Worm (Caenorhabditis elegans) whole organism, young adult: ENCODE results near the gene H03G16.1.

ENCODE experiments used
- C17E4.6 ChIP-seq: fragments of 200-800 bp; sonication (Bioruptor generic); IDR thresholded peaks from 2 replicates; pipeline ENCODE4 v1.3.6; 2022; ENCODE audit warnings: missing genetic modification reagents, missing genetic modification characterization, missing compliant biosample characterization
- F22D6.2 ChIP-seq: sonication (generic microtip); optimal IDR thresholded peaks from 2 replicates; lab custom pipeline; 2016; ENCODE audit warnings: mild to moderate bottlenecking, missing genetic modification characterization, missing compliant biosample characterization
- F23B12.7 ChIP-seq: sonication (generic microtip); optimal IDR thresholded peaks from 2 replicates; lab custom pipeline; 2017; ENCODE audit warnings: missing genetic modification characterization, mild to moderate bottlenecking, missing compliant biosample characterization, antibody characterized with exemption, moderate library complexity; ENCODE audit not compliant: insufficient read depth
- F52B5.7 ChIP-seq: sonication (generic microtip); optimal IDR thresholded peaks from 2 replicates; lab custom pipeline; 2016; ENCODE audit warnings: mild to moderate bottlenecking, missing genetic modification characterization, missing compliant biosample characterization
- F55B11.4 ChIP-seq: sonication (generic microtip); optimal IDR thresholded peaks from 2 replicates; lab custom pipeline; 2016; ENCODE audit warnings: missing compliant biosample characterization, missing genetic modification characterization, borderline replicate concordance; ENCODE audit not compliant: insufficient read depth
- F57A8.1 ChIP-seq: fragments of 200-800 bp; sonication (Bioruptor generic); optimal IDR thresholded peaks from 2 replicates; lab custom pipeline; 2018; ENCODE audit warnings: mild to moderate bottlenecking, missing genetic modification characterization, moderate library complexity, missing compliant biosample characterization
- K12H6.12 ChIP-seq: fragments of 200-800 bp; sonication (Bioruptor generic); optimal IDR thresholded peaks from 2 replicates; lab custom pipeline; 2018; ENCODE audit warnings: mild to moderate bottlenecking, missing genetic modification characterization, missing compliant biosample characterization
- T07F8.4 ChIP-seq: sonication (generic microtip); optimal IDR thresholded peaks from 2 replicates; lab custom pipeline; 2016; ENCODE audit warnings: mild to moderate bottlenecking, missing genetic modification characterization, moderate library complexity, missing compliant biosample characterization
- aptf-3 ChIP-seq: fragments of 200-800 bp; sonication (Bioruptor generic); IDR thresholded peaks from 2 replicates; pipeline ENCODE4 v1.3.6; 2022; ENCODE audit warnings: missing genetic modification characterization, missing compliant biosample characterization
- athp-1 ChIP-seq: sonication (generic microtip); optimal IDR thresholded peaks from 2 replicates; lab custom pipeline; 2017; ENCODE audit warnings: mild to moderate bottlenecking, missing genetic modification characterization, missing compliant biosample characterization
- attf-5 ChIP-seq: fragments of 200-800 bp; sonication (Bioruptor generic); optimal IDR thresholded peaks from 2 replicates; lab custom pipeline; 2018; ENCODE audit warnings: mild to moderate bottlenecking, missing genetic modification characterization, missing compliant biosample characterization
- cebp-1 ChIP-seq, 2 experiments: fragments of 200-800 bp in 1 of 2; sonication (Bioruptor generic) in 1 of 2; sonication (generic microtip) in 1 of 2; IDR thresholded peaks in 1 of 2; optimal IDR thresholded peaks in 1 of 2; 2 replicates each; pipeline versions ENCODE4 v1.3.6 to Lab custom; 2017 to 2022; ENCODE audit warnings: missing compliant biosample characterization in 2 of 2, missing genetic modification characterization in 2 of 2, mild to moderate bottlenecking in 1 of 2, missing genetic modification reagents in 1 of 2, moderate library complexity in 1 of 2
- cebp-2 ChIP-seq: fragments of 200-800 bp; sonication (Bioruptor generic); IDR thresholded peaks from 2 replicates; pipeline ENCODE4 v1.3.6; 2022; ENCODE audit warnings: missing genetic modification characterization, missing compliant biosample characterization
- ceh-91 ChIP-seq: fragments of 200-800 bp; sonication (Bioruptor generic); IDR thresholded peaks from 2 replicates; pipeline ENCODE4 v1.3.6; 2022; ENCODE audit warnings: missing genetic modification reagents, missing genetic modification characterization, missing compliant biosample characterization
- efl-1 ChIP-seq: fragments of 150-350 bp; optimal IDR thresholded peaks from 2 replicates; lab custom pipeline; 2014; ENCODE audit warnings: missing biosample characterization, missing genetic modification reagents, missing genetic modification characterization
- ets-4 ChIP-seq: fragments of 200-800 bp; sonication (Bioruptor generic); optimal IDR thresholded peaks from 2 replicates; lab custom pipeline; 2018; ENCODE audit warnings: mild to moderate bottlenecking, missing genetic modification characterization, missing compliant biosample characterization
- fkh-3 ChIP-seq: sonication (generic microtip); optimal IDR thresholded peaks from 2 replicates; lab custom pipeline; 2016; ENCODE audit warnings: mild to moderate bottlenecking, missing genetic modification characterization, missing compliant biosample characterization
- hsf-1 ChIP-seq: fragments of 200-800 bp; sonication (Bioruptor generic); IDR thresholded peaks from 2 replicates; pipeline ENCODE4 v1.3.6; 2022; ENCODE audit warnings: missing genetic modification reagents, missing genetic modification characterization, missing compliant biosample characterization
- lag-1 ChIP-seq: fragments of 200-800 bp; sonication (Bioruptor generic); IDR thresholded peaks from 2 replicates; pipeline ENCODE4 v1.3.6; 2022; ENCODE audit warnings: missing genetic modification reagents, missing genetic modification characterization, missing compliant biosample characterization
- let-526 ChIP-seq: fragments of 200-800 bp; sonication (Bioruptor generic); IDR thresholded peaks from 2 replicates; pipeline ENCODE4 v1.3.6; 2022; ENCODE audit warnings: missing genetic modification reagents, missing genetic modification characterization, missing compliant biosample characterization
- let-607 ChIP-seq, 2 experiments: fragments of 200-800 bp in 1 of 2; sonication (Bioruptor generic) in 1 of 2; sonication (generic microtip) in 1 of 2; optimal IDR thresholded peaks; 2 replicates each; lab custom pipeline; 2016 to 2018; ENCODE audit warnings: mild to moderate bottlenecking in 2 of 2, missing compliant biosample characterization in 2 of 2, missing genetic modification characterization in 2 of 2, moderate library complexity in 2 of 2, missing genotype in 1 of 2
- lin-40 ChIP-seq: sonication (generic microtip); optimal IDR thresholded peaks from 2 replicates; lab custom pipeline; 2016; ENCODE audit warnings: missing genetic modification characterization, mild to moderate bottlenecking, missing compliant biosample characterization, missing genotype, missing genetic modification reagents
- lin-54 ChIP-seq: fragments of 200-800 bp; sonication (Bioruptor generic); optimal IDR thresholded peaks from 2 replicates; lab custom pipeline; 2018; ENCODE audit warnings: mild to moderate bottlenecking, missing genetic modification characterization, missing compliant biosample characterization
- lir-1 ChIP-seq: fragments of 200-800 bp; sonication (Bioruptor generic); conservative IDR thresholded peaks from 2 replicates; pipeline ENCODE4 v1.3.6; 2022; ENCODE audit warnings: missing genetic modification reagents, missing genetic modification characterization, missing compliant biosample characterization
- madf-3 ChIP-seq: fragments of 200-800 bp; sonication (Bioruptor generic); IDR thresholded peaks from 2 replicates; pipeline ENCODE4 v1.3.6; 2022; ENCODE audit warnings: missing genetic modification reagents, missing genetic modification characterization, missing compliant biosample characterization
- madf-6 ChIP-seq: fragments of 200-800 bp; sonication (Bioruptor generic); IDR thresholded peaks from 2 replicates; pipeline ENCODE4 v1.3.6; 2022; ENCODE audit warnings: missing genetic modification reagents, missing genetic modification characterization, missing compliant biosample characterization
- mcd-1 ChIP-seq: fragments of 200-800 bp; sonication (Bioruptor generic); IDR thresholded peaks from 2 replicates; pipeline ENCODE4 v1.3.6; 2022; ENCODE audit warnings: missing genetic modification reagents, missing genetic modification characterization, missing compliant biosample characterization
- mel-28 ChIP-seq: sonication (generic microtip); optimal IDR thresholded peaks from 2 replicates; lab custom pipeline; 2016; ENCODE audit warnings: borderline replicate concordance, mild to moderate bottlenecking, missing genetic modification characterization, missing compliant biosample characterization
- mxl-1 ChIP-seq: sonication (generic microtip); optimal IDR thresholded peaks from 2 replicates; lab custom pipeline; 2016; ENCODE audit warnings: missing genetic modification characterization, missing compliant biosample characterization
- nhr-120 ChIP-seq: fragments of 200-800 bp; sonication (Bioruptor generic); IDR thresholded peaks from 2 replicates; pipeline ENCODE4 v1.3.6; 2022; ENCODE audit warnings: missing genetic modification characterization, missing compliant biosample characterization
- pbrm-1 ChIP-seq: fragments of 200-800 bp; sonication (Bioruptor generic); IDR thresholded peaks from 2 replicates; pipeline ENCODE4 v1.3.6; 2022; ENCODE audit warnings: missing genetic modification reagents, missing genetic modification characterization, missing compliant biosample characterization
- rpc-1 ChIP-seq, 2 experiments: fragments of 150-350 bp in 1 of 2; sonication (generic microtip) in 1 of 2; optimal IDR thresholded peaks; 2 replicates each; lab custom pipeline; 2014 to 2018; ENCODE audit warnings: missing biosample characterization in 1 of 2, missing genetic modification characterization in 1 of 2, missing genetic modification reagents in 1 of 2, missing genotype in 1 of 2
- sdz-38 ChIP-seq: sonication (generic microtip); optimal IDR thresholded peaks from 2 replicates; lab custom pipeline; 2016; ENCODE audit warnings: missing genotype, missing genetic modification characterization, missing compliant biosample characterization
- sea-2 ChIP-seq: fragments of 200-800 bp; sonication (Bioruptor generic); IDR thresholded peaks from 2 replicates; pipeline ENCODE4 v1.3.6; 2022; ENCODE audit warnings: missing genetic modification characterization, missing compliant biosample characterization
- snpc-4 ChIP-seq, 5 experiments: fragments of 150-350 bp in 1 of 5; sonication (generic microtip) in 4 of 5; optimal IDR thresholded peaks; 2 replicates each; lab custom pipeline; 2014 to 2018; ENCODE audit warnings: missing genetic modification characterization in 5 of 5, missing biosample characterization in 3 of 5, antibody characterized with exemption in 2 of 5, mild to moderate bottlenecking in 2 of 5, missing compliant biosample characterization in 2 of 5, missing genotype in 2 of 5, moderate library complexity in 2 of 5, missing genetic modification reagents in 1 of 5
- tlf-1 ChIP-seq: fragments of 200-800 bp; sonication (Bioruptor generic); optimal IDR thresholded peaks from 2 replicates; lab custom pipeline; 2018; ENCODE audit warnings: mild to moderate bottlenecking, missing genetic modification characterization, missing compliant biosample characterization
- unc-62 ChIP-seq: fragments of 150-350 bp; optimal IDR thresholded peaks from 2 replicates; lab custom pipeline; 2014; ENCODE audit warnings: missing biosample characterization, missing genetic modification reagents, missing genetic modification characterization
- zfh-2 ChIP-seq: fragments of 200-800 bp; sonication (Bioruptor generic); conservative IDR thresholded peaks from 2 replicates; pipeline ENCODE4 v1.3.6; 2022; ENCODE audit warnings: missing genetic modification reagents, missing genetic modification characterization, missing compliant biosample characterization
- ztf-26 ChIP-seq: sonication (generic microtip); optimal IDR thresholded peaks from 2 replicates; lab custom pipeline; 2017; ENCODE audit warnings: missing genetic modification characterization, missing compliant biosample characterization

Gene H03G16.1

ce11 chrX:15010941-15011340, 42.7 kb upstream of the H03G16.1 start:
- no peak for TF ChIP-seq ets-4 (GFP tag; lab: Kevin White, UChicago)
- TF ChIP-seq snpc-4 (GFP tag; optimal IDR thresholded peaks at IDR 0.05; lab: Kevin White, UChicago), result peak; percentile 27
- TF ChIP-seq snpc-4 (tag; optimal IDR thresholded peaks at IDR 0.05; lab: Kevin White, UChicago), result peak in 1 of 4 experiments; percentile 58
- TF ChIP-seq fkh-3 (tag; lab: Kevin White, UChicago), result no peak
- no peak for TF ChIP-seq F22D6.2 (tag; lab: Kevin White, UChicago)
- no peak for TF ChIP-seq sdz-38
- peak; percentile 47; the same call in 1 of the 2 replicates for TF ChIP-seq zfh-2 (GFP tag; lab: Robert Waterston, UW)
- no peak for TF ChIP-seq aptf-3

- no peak for TF ChIP-seq madf-6 (GFP tag; lab: Robert Waterston, UW)
- TF ChIP-seq sdz-38, result no peak
- TF ChIP-seq ets-4 (GFP tag; lab: Kevin White, UChicago), result no peak
- TF ChIP-seq attf-5 (GFP tag; lab: Kevin White, UChicago), result no peak
- TF ChIP-seq ztf-26 (tag; lab: Kevin White, UChicago), result no peak
- no peak for TF ChIP-seq mxl-1 (tag; lab: Kevin White, UChicago)
- TF ChIP-seq rpc-1 (optimal IDR thresholded peaks at IDR 0.05; lab: Kevin White, UChicago), result no peak
- TF ChIP-seq rpc-1 (tag; optimal IDR thresholded peaks at IDR 0.05; lab: Kevin White, UChicago), result no peak
- TF ChIP-seq efl-1, result no peak
- no peak for TF ChIP-seq K12H6.12
- no peak for TF ChIP-seq lin-54 (GFP tag; lab: Kevin White, UChicago)
- no peak for TF ChIP-seq athp-1
- TF ChIP-seq sea-2 (GFP tag; lab: Robert Waterston, UW), result no peak
- no peak for TF ChIP-seq let-526 (GFP tag; lab: Robert Waterston, UW)
- TF ChIP-seq T07F8.4, result no peak
- TF ChIP-seq F52B5.7 (tag; lab: Kevin White, UChicago), result no peak
- TF ChIP-seq lir-1, result no peak
- no peak for TF ChIP-seq unc-62 (GFP tag; lab: Kevin White, UChicago)
- TF ChIP-seq mcd-1 (GFP tag; lab: Robert Waterston, UW), result no peak
- TF ChIP-seq madf-3 (GFP tag; lab: Robert Waterston, UW), result no peak
Observed at ce11 chrX:15011526-15012274, 42.0 kb upstream of the H03G16.1 start.

ce11 chrX:15013941-15014453, 39.7 kb upstream of the H03G16.1 start:
- TF ChIP-seq tlf-1, result no peak
- TF ChIP-seq let-607 (tag; optimal IDR thresholded peaks at IDR 0.05; lab: Kevin White, UChicago), result no peak
- TF ChIP-seq cebp-1 (GFP tag; IDR thresholded peaks at IDR 0.05; lab: Robert Waterston, UW), result no peak
- no peak for TF ChIP-seq cebp-1 (tag; optimal IDR thresholded peaks at IDR 0.05; lab: Kevin White, UChicago)
- no peak for TF ChIP-seq lin-40 (tag; lab: Kevin White, UChicago)

ce11 chrX:15016102-15016501, 37.6 kb upstream of the H03G16.1 start:
- TF ChIP-seq ceh-91 (GFP tag; lab: Robert Waterston, UW), result no peak
- TF ChIP-seq pbrm-1 (GFP tag; lab: Robert Waterston, UW), result no peak
- no peak for TF ChIP-seq K12H6.12
- no peak for TF ChIP-seq cebp-2
- TF ChIP-seq F23B12.7, result no peak
- TF ChIP-seq lin-40 (tag; lab: Kevin White, UChicago), result no peak
- TF ChIP-seq C17E4.6, result no peak
- TF ChIP-seq mel-28 (tag; lab: Kevin White, UChicago), result no peak
- TF ChIP-seq lag-1, result no peak
- no peak for TF ChIP-seq ets-4 (GFP tag; lab: Kevin White, UChicago)
- TF ChIP-seq nhr-120 (GFP tag; lab: Robert Waterston, UW), result no peak
- TF ChIP-seq F57A8.1 (GFP tag; lab: Kevin White, UChicago), result no peak
- no peak for TF ChIP-seq F55B11.4 (tag; lab: Kevin White, UChicago)
- TF ChIP-seq hsf-1 (GFP tag; lab: Robert Waterston, UW), result no peak
